Fruit fly (Drosophila melanogaster): ENCODE measurements around the gene fng.

The fng gene

dm6 chr3L:20921859-20922258 is 27.5 kb downstream of the fng start (continued):
- TF ChIP-seq fd102C (GFP tag; optimal IDR thresholded peaks at IDR 0.05) (no peak), dysf (GFP tag; IDR thresholded peaks at IDR 0.05) (no peak), luna (GFP tag; optimal IDR thresholded peaks at IDR 0.05) (no peak), HLH3B (GFP tag; IDR thresholded peaks at IDR 0.05) (no peak), Hr3 (GFP tag; optimal IDR thresholded peaks at IDR 0.05) (no peak), Hsf (GFP tag; optimal IDR thresholded peaks at IDR 0.05) (peak; percentile 14), CG34376 (GFP tag; optimal IDR thresholded peaks at IDR 0.05) (no peak), salm (tag; optimal IDR thresholded peaks at IDR 0.05) (no peak), CG13775 (GFP tag; optimal IDR thresholded peaks at IDR 0.05) (peak; percentile 4), usp (GFP tag; optimal IDR thresholded peaks at IDR 0.05) (no peak), CG7963 (GFP tag; IDR thresholded peaks at IDR 0.05; ENCODE audit: partially characterized antibody) (no peak), Mrtf (GFP tag; IDR thresholded peaks at IDR 0.05) (no peak), Hand (GFP tag; optimal IDR thresholded peaks at IDR 0.05) (no peak), CG14667 (GFP tag; IDR thresholded peaks at IDR 0.05) (no peak), fd64A (GFP tag; optimal IDR thresholded peaks at IDR 0.05) (no peak), CG8388 (GFP tag; optimal IDR thresholded peaks at IDR 0.05) (peak; percentile 6), CG2129 (GFP tag; IDR thresholded peaks at IDR 0.05; ENCODE audit: partially characterized antibody) (no peak), hkb (optimal IDR thresholded peaks at IDR 0.05) (no peak), hkb (GFP tag; IDR thresholded peaks at IDR 0.05) (no peak), shn (GFP tag; optimal IDR thresholded peaks at IDR 0.05) (no peak), tgo (GFP tag; IDR thresholded peaks at IDR 0.05) (no peak), mirr (GFP tag; optimal IDR thresholded peaks at IDR 0.05) (no peak), Bdp1 (GFP tag; optimal IDR thresholded peaks at IDR 0.05) (no peak), CG7786 (GFP tag; optimal IDR thresholded peaks at IDR 0.05) (no peak), Chrac-16 (GFP tag; optimal IDR thresholded peaks at IDR 0.05) (no peak), CG18262 (tag; optimal IDR thresholded peaks at IDR 0.05) (peak; percentile 43), CG4730 (GFP tag; IDR thresholded peaks at IDR 0.05) (no peak), Dip2 (GFP tag; IDR thresholded peaks at IDR 0.05) (no peak), unpg (GFP tag; optimal IDR thresholded peaks at IDR 0.05) (peak; percentile 3), CG12744 (GFP tag; optimal IDR thresholded peaks at IDR 0.05) (no peak), Usf (GFP tag; optimal IDR thresholded peaks at IDR 0.05) (no peak), pros (GFP tag; optimal IDR thresholded peaks at IDR 0.05) (no peak), Neu2 (GFP tag; optimal IDR thresholded peaks at IDR 0.05; ENCODE audit: borderline replicate concordance) (no peak), CG12071 (GFP tag; optimal IDR thresholded peaks at IDR 0.05) (no peak), Gug (GFP tag; IDR thresholded peaks at IDR 0.05) (no peak), vfl (GFP tag; optimal IDR thresholded peaks at IDR 0.05) (no peak), Xbp1 (GFP tag; optimal IDR thresholded peaks at IDR 0.05) (peak; percentile 16), CG2202 (tag; optimal IDR thresholded peaks at IDR 0.05) (no peak), NC2β (GFP tag; optimal IDR thresholded peaks at IDR 0.05) (no peak), Antp (GFP tag; optimal IDR thresholded peaks at IDR 0.05) (no peak), Bgb (GFP tag; IDR thresholded peaks at IDR 0.05; ENCODE audit: partially characterized antibody) (no peak), eve (GFP tag; optimal IDR thresholded peaks at IDR 0.05) (peak in 1 of 2 experiments; percentile 48), bowl (GFP tag; IDR thresholded peaks at IDR 0.05) (no peak), Nf-YC (tag; optimal IDR thresholded peaks at IDR 0.05) (no peak), Sox102F (GFP tag; optimal IDR thresholded peaks at IDR 0.05) (peak; percentile 25), CG4854 (GFP tag; optimal IDR thresholded peaks at IDR 0.05) (no peak), CG11085 (GFP tag; IDR thresholded peaks at IDR 0.05) (no peak), CG43689 (GFP tag; IDR thresholded peaks at IDR 0.05) (no peak), CG7839 (tag; optimal IDR thresholded peaks at IDR 0.05) (peak; percentile 38), Ets65A (GFP tag) (no peak), Dek (tag; optimal IDR thresholded peaks at IDR 0.05) (no peak), zfh1 (GFP tag; IDR thresholded peaks at IDR 0.05) (no peak), HmgZ (tag; optimal IDR thresholded peaks at IDR 0.05) (no peak)

Data from whole organism, embryonic.